Worm (Caenorhabditis elegans) whole organism, young adult: Measurements from ENCODE around the gene D2096.11.

Experiments used
- B0336.3 ChIP-seq: fragments of 200-800 bp; sonication (Bioruptor generic); IDR thresholded peaks from 2 replicates; pipeline ENCODE4 v1.3.6; 2022; ENCODE audit warnings: missing genetic modification characterization, missing compliant biosample characterization
- D2030.7 ChIP-seq: fragments of 200-800 bp; sonication (Bioruptor generic); IDR thresholded peaks from 2 replicates; pipeline ENCODE4 v1.3.6; 2022; ENCODE audit warnings: missing genetic modification reagents, missing genetic modification characterization, missing compliant biosample characterization
- F49E8.2 ChIP-seq: sonication (generic microtip); optimal IDR thresholded peaks from 3 replicates; lab custom pipeline; 2017; ENCODE audit warnings: missing genetic modification characterization, mild to moderate bottlenecking, missing compliant biosample characterization, antibody characterized with exemption, moderate library complexity; ENCODE audit not compliant: insufficient read depth
- F52B5.7 ChIP-seq: sonication (generic microtip); optimal IDR thresholded peaks from 2 replicates; lab custom pipeline; 2016; ENCODE audit warnings: mild to moderate bottlenecking, missing genetic modification characterization, missing compliant biosample characterization
- K12H6.12 ChIP-seq: fragments of 200-800 bp; sonication (Bioruptor generic); optimal IDR thresholded peaks from 2 replicates; lab custom pipeline; 2018; ENCODE audit warnings: mild to moderate bottlenecking, missing genetic modification characterization, missing compliant biosample characterization
- T26A5.8 ChIP-seq: sonication (generic microtip); optimal IDR thresholded peaks from 2 replicates; lab custom pipeline; 2016; ENCODE audit warnings: missing genetic modification characterization, missing compliant biosample characterization
- Y53G8AR.9 ChIP-seq: fragments of 200-800 bp; sonication (Bioruptor generic); conservative IDR thresholded peaks from 2 replicates; pipeline ENCODE4 v1.3.6; 2022; ENCODE audit warnings: missing genetic modification reagents, missing genetic modification characterization, missing compliant biosample characterization
- Y56A3A.18 ChIP-seq: fragments of 200-800 bp; sonication (Bioruptor generic); IDR thresholded peaks from 2 replicates; pipeline ENCODE4 v1.3.6; 2022; ENCODE audit warnings: missing genetic modification reagents, missing genetic modification characterization, missing compliant biosample characterization
- Y67H2A.10 ChIP-seq: fragments of 200-800 bp; sonication (Bioruptor generic); conservative IDR thresholded peaks from 2 replicates; pipeline ENCODE4 v1.3.6; 2022; ENCODE audit warnings: missing genetic modification reagents, missing genetic modification characterization, missing compliant biosample characterization
- aptf-3 ChIP-seq: fragments of 200-800 bp; sonication (Bioruptor generic); IDR thresholded peaks from 2 replicates; pipeline ENCODE4 v1.3.6; 2022; ENCODE audit warnings: missing genetic modification characterization, missing compliant biosample characterization
- atf-7 ChIP-seq: sonication (generic microtip); optimal IDR thresholded peaks from 2 replicates; lab custom pipeline; 2017; ENCODE audit warnings: mild to moderate bottlenecking, missing genetic modification characterization, missing compliant biosample characterization
- athp-1 ChIP-seq: sonication (generic microtip); optimal IDR thresholded peaks from 2 replicates; lab custom pipeline; 2017; ENCODE audit warnings: mild to moderate bottlenecking, missing genetic modification characterization, missing compliant biosample characterization
- attf-3 ChIP-seq: fragments of 200-800 bp; sonication (Bioruptor generic); conservative IDR thresholded peaks from 2 replicates; pipeline ENCODE4 v1.3.6; 2022; ENCODE audit warnings: missing genetic modification reagents, missing genetic modification characterization, missing compliant biosample characterization
- attf-5 ChIP-seq: fragments of 200-800 bp; sonication (Bioruptor generic); optimal IDR thresholded peaks from 2 replicates; lab custom pipeline; 2018; ENCODE audit warnings: mild to moderate bottlenecking, missing genetic modification characterization, missing compliant biosample characterization
- attf-6 ChIP-seq: fragments of 200-800 bp; sonication (Bioruptor generic); IDR thresholded peaks from 2 replicates; pipeline ENCODE4 v1.3.6; 2022; ENCODE audit warnings: missing genetic modification reagents, missing genetic modification characterization, missing compliant biosample characterization
- bed-2 ChIP-seq: fragments of 200-800 bp; sonication (Bioruptor generic); IDR thresholded peaks from 2 replicates; pipeline ENCODE4 v1.3.6; 2022; ENCODE audit warnings: missing genetic modification reagents, missing genetic modification characterization, missing compliant biosample characterization
- cebp-1 ChIP-seq, 2 experiments: fragments of 200-800 bp in 1 of 2; sonication (Bioruptor generic) in 1 of 2; sonication (generic microtip) in 1 of 2; IDR thresholded peaks in 1 of 2; optimal IDR thresholded peaks in 1 of 2; 2 replicates each; pipeline versions ENCODE4 v1.3.6 to Lab custom; 2017 to 2022; ENCODE audit warnings: missing compliant biosample characterization in 2 of 2, missing genetic modification characterization in 2 of 2, mild to moderate bottlenecking in 1 of 2, missing genetic modification reagents in 1 of 2, moderate library complexity in 1 of 2
- ceh-100 ChIP-seq: fragments of 200-800 bp; sonication (Bioruptor generic); IDR thresholded peaks from 2 replicates; pipeline ENCODE4 v1.3.6; 2022; ENCODE audit warnings: missing genetic modification reagents, missing genetic modification characterization, missing compliant biosample characterization
- ceh-27 ChIP-seq: fragments of 200-800 bp; sonication (Bioruptor generic); optimal IDR thresholded peaks from 2 replicates; lab custom pipeline; 2018; ENCODE audit warnings: mild to moderate bottlenecking, missing genetic modification characterization, moderate library complexity, missing compliant biosample characterization
- ceh-91 ChIP-seq: fragments of 200-800 bp; sonication (Bioruptor generic); IDR thresholded peaks from 2 replicates; pipeline ENCODE4 v1.3.6; 2022; ENCODE audit warnings: missing genetic modification reagents, missing genetic modification characterization, missing compliant biosample characterization
- chd-7 ChIP-seq: sonication (generic microtip); optimal IDR thresholded peaks from 2 replicates; lab custom pipeline; 2016; ENCODE audit warnings: mild to moderate bottlenecking, missing genetic modification characterization, moderate library complexity, missing compliant biosample characterization
- dpl-1 ChIP-seq: fragments of 150-350 bp; optimal IDR thresholded peaks from 2 replicates; lab custom pipeline; 2014; ENCODE audit warnings: missing biosample characterization, missing genetic modification reagents, missing genetic modification characterization
- egl-44 ChIP-seq: fragments of 200-800 bp; sonication (Bioruptor generic); IDR thresholded peaks from 2 replicates; pipeline ENCODE4 v1.3.6; 2022; ENCODE audit warnings: missing genetic modification reagents, missing genetic modification characterization, missing compliant biosample characterization
- egrh-3 ChIP-seq: fragments of 200-800 bp; sonication (Bioruptor generic); IDR thresholded peaks from 2 replicates; pipeline ENCODE4 v1.3.6; 2022; ENCODE audit warnings: missing genetic modification reagents, missing genetic modification characterization, missing compliant biosample characterization
- him-1 ChIP-seq: sonication (generic microtip); optimal IDR thresholded peaks from 2 replicates; lab custom pipeline; 2016; ENCODE audit warnings: missing genotype, missing genetic modification reagents, missing genetic modification characterization, missing compliant biosample characterization
- hsf-1 ChIP-seq: fragments of 200-800 bp; sonication (Bioruptor generic); IDR thresholded peaks from 2 replicates; pipeline ENCODE4 v1.3.6; 2022; ENCODE audit warnings: missing genetic modification reagents, missing genetic modification characterization, missing compliant biosample characterization
- lin-40 ChIP-seq: sonication (generic microtip); optimal IDR thresholded peaks from 2 replicates; lab custom pipeline; 2016; ENCODE audit warnings: missing genetic modification characterization, mild to moderate bottlenecking, missing compliant biosample characterization, missing genotype, missing genetic modification reagents
- lin-54 ChIP-seq: fragments of 200-800 bp; sonication (Bioruptor generic); optimal IDR thresholded peaks from 2 replicates; lab custom pipeline; 2018; ENCODE audit warnings: mild to moderate bottlenecking, missing genetic modification characterization, missing compliant biosample characterization
- lsy-27 ChIP-seq: sonication (generic microtip); optimal IDR thresholded peaks from 2 replicates; lab custom pipeline; 2017; ENCODE audit warnings: missing genetic modification characterization, mild to moderate bottlenecking, missing compliant biosample characterization, antibody characterized with exemption, missing genotype, borderline replicate concordance; ENCODE audit not compliant: insufficient read depth
- madf-10 ChIP-seq: sonication (generic microtip); optimal IDR thresholded peaks from 2 replicates; lab custom pipeline; 2016; ENCODE audit warnings: mild to moderate bottlenecking, missing genetic modification characterization, missing compliant biosample characterization
- madf-8 ChIP-seq: fragments of 200-800 bp; sonication (Bioruptor generic); conservative IDR thresholded peaks from 2 replicates; pipeline ENCODE4 v1.3.6; 2022; ENCODE audit warnings: missing genetic modification reagents, missing genetic modification characterization, missing compliant biosample characterization
- nfyb-1 ChIP-seq: fragments of 200-800 bp; sonication (Bioruptor generic); IDR thresholded peaks from 2 replicates; pipeline ENCODE4 v1.3.6; 2022; ENCODE audit warnings: missing genetic modification reagents, missing genetic modification characterization, missing compliant biosample characterization
- nhr-120 ChIP-seq: fragments of 200-800 bp; sonication (Bioruptor generic); IDR thresholded peaks from 2 replicates; pipeline ENCODE4 v1.3.6; 2022; ENCODE audit warnings: missing genetic modification characterization, missing compliant biosample characterization
- nhr-80 ChIP-seq: sonication (generic microtip); optimal IDR thresholded peaks from 2 replicates; lab custom pipeline; 2016; ENCODE audit warnings: missing genetic modification characterization, missing compliant biosample characterization
- rcor-1 ChIP-seq: fragments of 200-800 bp; sonication (Bioruptor generic); IDR thresholded peaks from 2 replicates; pipeline ENCODE4 v1.3.6; 2022; ENCODE audit warnings: missing genetic modification reagents, missing genetic modification characterization, missing compliant biosample characterization
- rec-8 ChIP-seq, 2 experiments: sonication (generic microtip); optimal IDR thresholded peaks; 2 replicates each; lab custom pipeline; 2016; ENCODE audit warnings: mild to moderate bottlenecking in 2 of 2, missing genetic modification characterization in 2 of 2, missing genetic modification reagents in 2 of 2, missing genotype in 2 of 2, missing biosample characterization in 1 of 2, missing compliant biosample characterization in 1 of 2, moderate library complexity in 1 of 2
- repo-1 ChIP-seq: sonication (generic microtip); optimal IDR thresholded peaks from 2 replicates; lab custom pipeline; 2017; ENCODE audit warnings: mild to moderate bottlenecking, missing genetic modification characterization, missing compliant biosample characterization
- somi-1 ChIP-seq: fragments of 200-800 bp; sonication (Bioruptor generic); optimal IDR thresholded peaks from 2 replicates; lab custom pipeline; 2018; ENCODE audit warnings: mild to moderate bottlenecking, missing genetic modification characterization, missing compliant biosample characterization
- sptf-2 ChIP-seq: fragments of 200-800 bp; sonication (Bioruptor generic); optimal IDR thresholded peaks from 2 replicates; lab custom pipeline; 2018; ENCODE audit warnings: mild to moderate bottlenecking, missing genetic modification characterization, missing compliant biosample characterization
- tlf-1 ChIP-seq: fragments of 200-800 bp; sonication (Bioruptor generic); optimal IDR thresholded peaks from 2 replicates; lab custom pipeline; 2018; ENCODE audit warnings: mild to moderate bottlenecking, missing genetic modification characterization, missing compliant biosample characterization
- unc-62 ChIP-seq: fragments of 150-350 bp; optimal IDR thresholded peaks from 2 replicates; lab custom pipeline; 2014; ENCODE audit warnings: missing biosample characterization, missing genetic modification reagents, missing genetic modification characterization
- xnd-1 ChIP-seq: sonication (generic microtip); optimal IDR thresholded peaks from 2 replicates; lab custom pipeline; 2016; ENCODE audit warnings: missing genotype, missing genetic modification reagents, missing genetic modification characterization, missing compliant biosample characterization
- zfh-2 ChIP-seq: fragments of 200-800 bp; sonication (Bioruptor generic); conservative IDR thresholded peaks from 2 replicates; pipeline ENCODE4 v1.3.6; 2022; ENCODE audit warnings: missing genetic modification reagents, missing genetic modification characterization, missing compliant biosample characterization
- ztf-18 ChIP-seq: sonication (generic microtip); optimal IDR thresholded peaks from 2 replicates; lab custom pipeline; 2016; ENCODE audit warnings: missing genotype, mild to moderate bottlenecking, missing genetic modification characterization, missing compliant biosample characterization
- ztf-25 ChIP-seq: fragments of 200-800 bp; sonication (Bioruptor generic); IDR thresholded peaks from 2 replicates; pipeline ENCODE4 v1.3.6; 2022; ENCODE audit warnings: missing genetic modification reagents, missing genetic modification characterization, missing compliant biosample characterization
- ztf-26 ChIP-seq: sonication (generic microtip); optimal IDR thresholded peaks from 2 replicates; lab custom pipeline; 2017; ENCODE audit warnings: missing genetic modification characterization, missing compliant biosample characterization

Gene D2096.11

DNA sequence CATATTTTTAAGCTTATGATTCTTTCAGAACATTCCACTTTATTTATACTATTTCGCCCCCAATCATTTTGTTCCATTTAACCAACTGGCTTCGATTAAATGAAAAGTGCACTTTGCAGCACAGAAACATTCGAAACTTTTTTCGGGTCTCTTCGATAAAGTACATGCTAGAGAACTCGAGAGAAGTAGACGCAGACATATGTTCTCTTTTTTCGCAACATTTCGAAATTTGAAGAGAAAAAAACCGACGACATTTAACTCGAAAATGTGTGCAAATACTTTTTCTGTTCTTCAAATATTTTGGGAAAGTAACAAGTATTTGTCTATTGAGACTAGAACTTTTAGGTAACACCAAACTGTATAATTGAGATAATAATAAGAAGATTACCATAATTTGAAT is 17.1 kb downstream of the D2096.11 start:
- TF ChIP-seq egrh-3: no peak
- TF ChIP-seq nhr-80 (tag; lab: Kevin White, UChicago): peak; percentile 26
- no peak; the same call in 1 of the 2 replicates for TF ChIP-seq cebp-1 (GFP tag; IDR thresholded peaks at IDR 0.05; lab: Robert Waterston, UW)
- peak; percentile 68 for TF ChIP-seq cebp-1 (tag; optimal IDR thresholded peaks at IDR 0.05; lab: Kevin White, UChicago)

DNA sequence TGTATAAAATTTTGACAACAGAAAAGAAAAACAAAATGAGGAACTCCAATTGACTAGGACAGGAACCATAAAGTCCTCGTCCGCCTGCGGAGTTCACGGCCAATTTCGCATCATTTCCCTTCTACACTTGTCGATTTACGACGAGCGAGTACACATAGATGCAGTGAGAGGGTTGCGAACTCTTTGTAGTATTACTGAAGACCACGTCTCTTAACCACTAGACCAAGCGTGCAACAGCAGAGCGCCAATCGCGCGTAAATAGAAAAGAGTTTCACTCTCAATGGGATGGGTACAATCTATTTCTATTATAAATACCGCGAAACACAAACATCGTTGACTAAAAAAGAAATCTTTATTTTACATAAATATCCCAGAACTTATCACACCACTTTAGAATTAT is 18.6 kb downstream of the D2096.11 start:
- TF ChIP-seq rec-8 (tag; optimal IDR thresholded peaks at IDR 0.05; lab: Kevin White, UChicago): peak; percentile 51 to 76
- TF ChIP-seq somi-1 (GFP tag; lab: Kevin White, UChicago): peak; percentile 55
- TF ChIP-seq F49E8.2 (tag; lab: Kevin White, UChicago): peak; percentile 57
- no peak for TF ChIP-seq ceh-100
- TF ChIP-seq aptf-3 (GFP tag; lab: Robert Waterston, UW): 0 out of 2 replicates have a peak, but pooled peaks have one; percentile 36
- no peak for TF ChIP-seq hsf-1 (GFP tag; lab: Robert Waterston, UW)
- peak; percentile 24 for TF ChIP-seq tlf-1 (GFP tag; lab: Kevin White, UChicago)
- peak; percentile 71 for TF ChIP-seq rcor-1 (GFP tag; lab: Robert Waterston, UW)
- TF ChIP-seq lin-40 (tag; lab: Kevin White, UChicago): peak; percentile 64
- peak; percentile 67 for TF ChIP-seq attf-3 (GFP tag; lab: Robert Waterston, UW)
- TF ChIP-seq dpl-1: no peak
- TF ChIP-seq ceh-27: peak; percentile 70
- TF ChIP-seq unc-62 (GFP tag; lab: Kevin White, UChicago): no peak
- TF ChIP-seq nhr-120 (GFP tag; lab: Robert Waterston, UW): no peak
- 0 out of 2 replicates have a peak, but pooled peaks have one; percentile 35 for TF ChIP-seq Y56A3A.18
- TF ChIP-seq atf-7 (tag; lab: Kevin White, UChicago): peak; percentile 31
- peak; percentile 63 for TF ChIP-seq lin-54 (GFP tag; lab: Kevin White, UChicago)
- TF ChIP-seq ztf-25 (GFP tag; lab: Robert Waterston, UW): peak; percentile 44; the same call in 1 of the 2 replicates
- no peak for TF ChIP-seq bed-2 (GFP tag; lab: Robert Waterston, UW)
- peak; percentile 60 for TF ChIP-seq chd-7
- 0 out of 2 replicates have a peak, but pooled peaks have one; percentile 43 for TF ChIP-seq Y67H2A.10 (GFP tag; lab: Robert Waterston, UW)
- no peak for TF ChIP-seq ceh-91 (GFP tag; lab: Robert Waterston, UW)
- peak; percentile 73 for TF ChIP-seq repo-1
- peak; percentile 74 for TF ChIP-seq F52B5.7
- 0 out of 2 replicates have a peak, but pooled peaks have one; percentile 16 for TF ChIP-seq attf-6 (GFP tag; lab: Robert Waterston, UW)
- peak; percentile 80 for TF ChIP-seq athp-1
- peak; percentile 56 for TF ChIP-seq madf-10 (tag; lab: Kevin White, UChicago)
- peak; percentile 83 for TF ChIP-seq B0336.3
- TF ChIP-seq Y53G8AR.9 (GFP tag; lab: Robert Waterston, UW): peak; percentile 80
- TF ChIP-seq madf-8 (GFP tag; lab: Robert Waterston, UW): 0 out of 2 replicates have a peak, but pooled peaks have one; percentile 25
- TF ChIP-seq D2030.7 (GFP tag; lab: Robert Waterston, UW): peak; percentile 47; the same call in 1 of the 2 replicates
- TF ChIP-seq T26A5.8: no peak
- no peak for TF ChIP-seq zfh-2 (GFP tag; lab: Robert Waterston, UW)
- TF ChIP-seq ztf-26 (tag; lab: Kevin White, UChicago): peak; percentile 42
- no peak for TF ChIP-seq xnd-1
- TF ChIP-seq sptf-2 (GFP tag; lab: Kevin White, UChicago): peak; percentile 49
- TF ChIP-seq nfyb-1 (GFP tag; lab: Robert Waterston, UW): peak; percentile 83
- TF ChIP-seq lsy-27 (tag; lab: Kevin White, UChicago): peak; percentile 71
- peak; percentile 9 for TF ChIP-seq K12H6.12 (tag; lab: Kevin White, UChicago)
- TF ChIP-seq him-1: peak; percentile 88
- peak; percentile 67; the same call in 1 of the 2 replicates for TF ChIP-seq egl-44
- peak; percentile 49 for TF ChIP-seq attf-5 (GFP tag; lab: Kevin White, UChicago)
- peak; percentile 72 for TF ChIP-seq ztf-18 (tag; lab: Kevin White, UChicago)
